Fruit fly (Drosophila melanogaster): ENCODE results near the gene CG15824.

Gene CG15824

DNA sequence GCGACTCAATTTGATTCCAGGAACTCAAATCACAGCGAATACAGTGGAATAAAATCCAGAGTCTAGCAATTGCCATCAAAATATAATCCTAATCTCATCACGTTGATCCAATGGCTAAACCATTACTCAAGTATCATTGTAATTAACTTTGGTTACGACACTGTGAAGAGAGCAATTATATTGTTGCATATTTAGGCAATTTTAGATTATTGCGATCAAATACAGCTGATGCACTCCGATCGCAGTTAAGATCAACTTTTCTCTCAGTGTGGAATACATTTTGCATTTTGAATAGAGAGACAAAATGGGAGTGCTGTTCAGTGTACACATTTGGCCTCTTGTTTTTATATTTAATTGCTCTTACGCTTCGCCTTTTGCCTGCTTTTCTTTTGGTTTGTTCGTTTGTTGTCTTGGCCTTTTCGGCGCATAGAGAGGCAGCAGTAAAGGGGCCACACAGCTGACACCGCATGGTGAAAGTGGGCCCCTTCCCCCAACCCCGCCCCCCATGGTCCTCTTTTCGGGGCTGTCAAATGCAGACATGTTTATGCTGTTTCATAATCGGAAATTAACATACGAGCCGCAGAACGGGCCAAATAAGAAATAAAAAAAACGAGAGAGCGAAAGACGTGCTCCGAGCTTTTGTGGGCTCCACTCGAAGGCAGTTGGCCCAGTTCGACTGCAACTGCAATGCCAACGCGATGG, 38.6 kb downstream of the CG15824 start (continued):
- TF ChIP-seq CG32772 (GFP tag; IDR thresholded peaks at IDR 0.05): peak; percentile 19; the same call in 1 of the 2 replicates
- TF ChIP-seq sens-2 (GFP tag; IDR thresholded peaks at IDR 0.05): no peak
- peak; percentile 34; the same call in 1 of the 2 replicates for TF ChIP-seq chm (GFP tag; IDR thresholded peaks at IDR 0.05)
- TF ChIP-seq abd-A (tag; optimal IDR thresholded peaks at IDR 0.05): peak; percentile 0
- TF ChIP-seq CG5245 (GFP tag; optimal IDR thresholded peaks at IDR 0.05): peak; percentile 2
- TF ChIP-seq Xbp1 (GFP tag; optimal IDR thresholded peaks at IDR 0.05): peak; percentile 48
- peak; percentile 62 for TF ChIP-seq CG2712 (tag; optimal IDR thresholded peaks at IDR 0.05)
- no peak for TF ChIP-seq nerfin-2 (GFP tag; IDR thresholded peaks at IDR 0.05; ENCODE audit: partially characterized antibody)
- peak; percentile 42 for TF ChIP-seq nau (GFP tag; optimal IDR thresholded peaks at IDR 0.05)
- no peak for TF ChIP-seq CG42726 (GFP tag; IDR thresholded peaks at IDR 0.05; ENCODE audit: partially characterized antibody)
- TF ChIP-seq CG7357 (GFP tag; IDR thresholded peaks at IDR 0.05): no peak; the same call in 2 of the 3 replicates
- TF ChIP-seq CG16779 (GFP tag; IDR thresholded peaks at IDR 0.05): no peak
- no peak for TF ChIP-seq klu (GFP tag; IDR thresholded peaks at IDR 0.05)
- peak; percentile 75 for TF ChIP-seq Asciz (GFP tag; optimal IDR thresholded peaks at IDR 0.05)
- peak; percentile 66 for TF ChIP-seq CG30403 (GFP tag; optimal IDR thresholded peaks at IDR 0.05)
- TF ChIP-seq ranshi (GFP tag; IDR thresholded peaks at IDR 0.05): no peak
- TF ChIP-seq pho (GFP tag; optimal IDR thresholded peaks at IDR 0.05): peak; percentile 14
- TF ChIP-seq wdn (GFP tag; IDR thresholded peaks at IDR 0.05): no peak
- peak; percentile 38 for TF ChIP-seq run (tag; optimal IDR thresholded peaks at IDR 0.05)
- no peak for TF ChIP-seq D19B (GFP tag; optimal IDR thresholded peaks at IDR 0.05)
- peak; percentile 29 for TF ChIP-seq odd (GFP tag; optimal IDR thresholded peaks at IDR 0.05)
- peak; percentile 48 for TF ChIP-seq CG1647 (GFP tag; optimal IDR thresholded peaks at IDR 0.05)
- TF ChIP-seq CG11560 (tag; IDR thresholded peaks at IDR 0.05): no peak
- no peak for TF ChIP-seq gfzf (GFP tag; optimal IDR thresholded peaks at IDR 0.05)
- TF ChIP-seq CG13424 (tag; optimal IDR thresholded peaks at IDR 0.05): peak; percentile 66
- TF ChIP-seq dmrt99B (tag; optimal IDR thresholded peaks at IDR 0.05): peak; percentile 88
- TF ChIP-seq CG6683 (GFP tag; optimal IDR thresholded peaks at IDR 0.05): no peak
- peak; percentile 34 for TF ChIP-seq CG17802 (tag; optimal IDR thresholded peaks at IDR 0.05)
- TF ChIP-seq gcm2 (GFP tag; optimal IDR thresholded peaks at IDR 0.05): peak; percentile 0
- no peak for TF ChIP-seq fd3F (GFP tag; optimal IDR thresholded peaks at IDR 0.05)
- TF ChIP-seq CG11696 (GFP tag; IDR thresholded peaks at IDR 0.05): no peak
- TF ChIP-seq knrl (GFP tag; IDR thresholded peaks at IDR 0.05; ENCODE audit: partially characterized antibody): no peak
- no peak for TF ChIP-seq Poxn (GFP tag; IDR thresholded peaks at IDR 0.05)
- TF ChIP-seq CG11504 (tag; optimal IDR thresholded peaks at IDR 0.05): peak; percentile 84
- TF ChIP-seq E2f2 (GFP tag; IDR thresholded peaks at IDR 0.05): no peak
- TF ChIP-seq Ets65A (GFP tag): peak; percentile 94
- peak; percentile 8 for TF ChIP-seq corto (GFP tag; optimal IDR thresholded peaks at IDR 0.05)
- peak; percentile 42 for TF ChIP-seq Atf-2 (GFP tag; optimal IDR thresholded peaks at IDR 0.05)
- TF ChIP-seq vfl (GFP tag; optimal IDR thresholded peaks at IDR 0.05): no peak
- TF ChIP-seq CG17385 (GFP tag; optimal IDR thresholded peaks at IDR 0.05): peak; percentile 45
- TF ChIP-seq zfh1 (GFP tag; IDR thresholded peaks at IDR 0.05): 0 out of 3 replicates have a peak, but pooled peaks have one; percentile 5
- no peak for TF ChIP-seq HmgD (GFP tag; optimal IDR thresholded peaks at IDR 0.05)
- no peak for TF ChIP-seq ftz-f1 (GFP tag; optimal IDR thresholded peaks at IDR 0.05)
- no peak for TF ChIP-seq amos (GFP tag; IDR thresholded peaks at IDR 0.05; ENCODE audit: partially characterized antibody)
- no peak for TF ChIP-seq stwl (tag; optimal IDR thresholded peaks at IDR 0.05)
- TF ChIP-seq Doc3 (GFP tag; IDR thresholded peaks at IDR 0.05; ENCODE audit: partially characterized antibody): no peak
- peak; percentile 41 for TF ChIP-seq ems (GFP tag; optimal IDR thresholded peaks at IDR 0.05)
- no peak for TF ChIP-seq pfk (GFP tag; optimal IDR thresholded peaks at IDR 0.05)
- TF ChIP-seq Ada2b (GFP tag; IDR thresholded peaks at IDR 0.05): 0 out of 2 replicates have a peak, but pooled peaks have one; percentile 28
- TF ChIP-seq ab (GFP tag; optimal IDR thresholded peaks at IDR 0.05): peak; percentile 63
